Fruit fly (Drosophila melanogaster) ovary, adult (tissue): Measurements from ENCODE around the gene CG31797.

Experiments
- CG17801 ChIP-seq: fragments of 200-800 bp; optimal IDR thresholded peaks from 2 replicates; lab custom pipeline; 2019; ENCODE audit warnings: missing biosample characterization, mild to moderate bottlenecking, missing genetic modification characterization, moderate library complexity; ENCODE audit not compliant: partially characterized antibody

CG31797 gene

DNA sequence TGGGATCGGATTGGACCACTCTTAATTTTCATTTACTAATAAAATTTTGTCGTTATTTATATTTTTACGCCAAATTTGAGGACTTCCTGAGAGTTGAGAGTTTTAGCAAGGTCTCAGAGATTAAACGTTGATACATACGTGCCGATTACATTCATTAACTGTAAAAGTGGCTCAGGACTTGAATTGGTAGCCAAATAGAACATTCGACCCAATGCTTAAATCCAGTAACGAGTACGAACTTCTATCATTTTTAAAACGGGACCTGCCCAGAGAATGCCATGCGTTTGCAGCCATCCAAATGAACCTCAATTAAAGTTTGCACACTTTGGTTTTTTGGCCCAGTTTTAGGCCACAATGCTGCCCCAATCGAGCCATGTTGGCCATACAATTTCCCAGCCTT, at the start of gene CG31797:
CG31797 (minus strand) TSS at position 101 of the 400 bp plus-strand sequence.
- no peak for TF ChIP-seq CG17801 (GFP tag; lab: Kevin White, UChicago)

dm6 chr2L:19307641-19308040, 45.6 kb upstream of the CG31797 start:
- no peak for TF ChIP-seq CG17801 (GFP tag; lab: Kevin White, UChicago)

- no peak for TF ChIP-seq CG17801 (GFP tag; lab: Kevin White, UChicago)
These were observed 37.8 kb upstream of the CG31797 start, which contains the start of the genes CG17564 and CG10750 for dm6 chr2L:19299833-19300305. Gene CG17564, minus strand, starts transcription at chr2L:19299933. Gene CG10750, plus strand, starts transcription at chr2L:19300255.

dm6 chr2L:19296765-19297164, 34.7 kb upstream of the CG31797 start:
- TF ChIP-seq CG17801 (GFP tag; lab: Kevin White, UChicago) = no peak

DNA sequence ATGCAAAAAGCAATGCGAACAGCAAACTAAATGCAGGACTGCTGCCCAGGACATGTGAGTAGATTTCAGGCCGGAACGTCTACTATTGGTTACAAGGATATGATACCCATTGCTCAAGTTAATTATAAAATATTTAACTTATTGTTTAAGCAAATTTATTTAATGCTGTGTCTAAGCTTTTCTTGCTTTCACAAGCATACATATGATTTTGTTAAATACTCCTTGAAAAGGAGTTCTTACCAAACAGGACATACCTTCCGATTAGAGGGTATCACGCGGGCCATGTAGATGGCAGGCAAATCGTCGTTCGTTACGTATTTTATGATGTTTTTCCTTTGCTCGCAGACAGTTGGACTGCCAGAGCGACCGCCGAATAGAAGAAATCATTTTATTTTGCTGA, 23.5 kb upstream of the CG31797 start:
- no peak for TF ChIP-seq CG17801 (GFP tag; lab: Kevin White, UChicago)

DNA sequence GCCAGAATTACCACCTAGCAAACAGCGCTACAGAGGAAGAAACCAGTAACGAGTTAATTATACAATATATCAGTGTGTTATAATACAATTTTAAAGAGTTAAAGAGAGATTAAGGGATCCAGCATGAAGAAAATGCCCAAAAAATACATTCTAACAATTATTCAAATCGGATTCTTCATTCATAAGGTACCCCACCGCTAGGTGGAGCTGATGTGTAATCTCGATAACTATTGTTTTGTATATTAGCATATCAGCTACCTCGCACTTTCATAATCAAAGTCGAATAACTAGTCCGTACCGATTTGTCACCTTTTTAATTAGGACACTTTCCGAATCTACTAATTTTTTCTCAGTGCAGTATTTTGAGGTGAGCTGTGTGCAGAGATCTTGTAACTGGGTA, 8.6 kb upstream of the CG31797 start:
- no peak for TF ChIP-seq CG17801 (GFP tag; lab: Kevin White, UChicago)

DNA sequence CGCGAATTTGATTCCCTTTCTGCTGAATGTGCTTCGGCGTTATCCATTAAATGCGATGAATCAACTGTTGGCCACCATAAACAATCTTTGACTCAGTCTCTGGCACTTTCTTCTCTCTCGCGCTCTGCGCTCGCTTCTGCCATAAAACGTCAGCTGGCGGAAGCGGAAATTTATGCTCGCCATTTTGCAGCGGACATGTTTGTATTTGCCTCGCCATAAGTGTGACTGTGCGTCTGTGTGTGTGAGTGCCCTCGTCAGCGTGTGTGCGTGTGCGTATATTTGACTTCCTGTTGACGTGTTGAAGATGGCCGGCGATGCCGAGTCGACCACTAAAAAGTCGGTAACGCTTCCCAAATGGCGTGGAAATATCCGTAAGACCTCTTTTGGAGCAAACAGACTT, 1.5 kb upstream of the CG31797 start:
- no peak for TF ChIP-seq CG17801 (GFP tag; lab: Kevin White, UChicago)

dm6 chr2L:19254079-19254478, 8.0 kb downstream of the CG31797 start:
- no peak for TF ChIP-seq CG17801 (GFP tag; lab: Kevin White, UChicago)

DNA sequence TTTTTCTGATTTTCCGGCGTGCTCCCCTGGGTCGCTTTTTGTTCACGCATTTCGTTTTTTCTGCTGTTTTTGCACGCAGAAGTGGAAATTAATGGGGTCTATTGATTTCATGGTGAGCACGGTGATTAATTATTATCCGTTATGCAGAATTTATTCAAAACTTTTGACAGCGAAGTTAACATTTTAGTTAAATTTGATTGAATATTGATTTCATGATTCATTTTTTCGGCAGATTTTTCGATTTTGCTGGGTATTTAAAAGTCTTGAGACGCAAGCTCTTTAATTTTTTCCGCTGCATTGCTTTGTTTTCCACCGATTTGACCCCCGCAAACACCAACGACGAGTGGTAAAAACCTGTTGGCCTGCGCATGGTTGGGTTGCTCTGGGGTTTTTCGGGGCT, 9.6 kb downstream of the CG31797 start:
- TF ChIP-seq CG17801 (GFP tag; lab: Kevin White, UChicago) = no peak

- TF ChIP-seq CG17801 (GFP tag; lab: Kevin White, UChicago) = no peak
These were observed 14.8 kb downstream of the CG31797 start for dm6 chr2L:19247245-19247644.

- no peak for TF ChIP-seq CG17801 (GFP tag; lab: Kevin White, UChicago)
These were observed 16.3 kb downstream of the CG31797 start for dm6 chr2L:19245655-19246255.

DNA sequence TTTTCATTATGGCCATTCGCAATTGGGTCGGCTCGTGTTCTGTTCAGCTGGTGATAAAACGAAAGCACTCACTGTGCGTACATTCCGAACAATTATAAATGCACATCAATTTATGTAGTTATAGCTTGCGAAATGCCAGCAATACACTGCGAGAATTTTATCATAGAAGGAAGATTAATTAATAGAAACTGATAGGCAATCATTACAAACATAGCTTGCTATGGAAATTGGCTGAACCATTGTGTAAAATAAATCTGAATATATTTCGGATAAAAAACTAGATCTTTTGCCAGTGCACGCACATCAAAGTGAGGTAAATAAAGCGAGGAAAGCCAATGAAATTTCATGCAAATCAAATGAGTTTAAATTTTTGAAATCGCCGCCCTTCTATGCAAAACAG, 23.4 kb downstream of the CG31797 start:
- no peak for TF ChIP-seq CG17801 (GFP tag; lab: Kevin White, UChicago)

DNA sequence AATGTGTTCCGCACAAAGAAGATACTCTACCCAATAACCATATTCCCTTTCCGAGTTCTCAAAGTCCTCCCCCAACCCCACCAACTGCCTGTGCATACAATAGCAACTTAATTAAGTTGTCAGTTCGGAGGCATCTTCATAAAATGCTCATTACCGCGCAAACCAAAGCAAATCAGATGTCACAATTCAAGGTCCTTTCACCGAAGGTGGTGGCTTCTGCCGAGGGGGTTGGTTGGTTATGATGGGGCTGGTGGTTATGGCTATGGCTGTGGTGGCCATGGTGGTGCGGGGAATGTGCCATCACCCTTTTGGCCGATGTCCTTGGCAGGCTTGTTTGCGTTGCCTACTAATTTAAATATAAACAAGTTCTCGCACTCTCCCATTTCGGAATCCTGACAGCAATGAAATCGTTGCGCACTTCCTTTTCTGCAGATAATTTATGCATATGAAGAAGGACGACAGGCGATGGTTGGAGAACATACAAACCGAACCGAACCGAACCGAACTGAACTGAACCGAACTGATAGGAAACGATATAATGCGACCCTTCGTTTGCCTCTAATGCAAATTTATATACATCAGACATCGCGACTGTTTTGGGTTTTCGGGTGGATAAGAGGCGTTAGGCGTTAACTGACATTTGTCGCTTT, 26.3 kb downstream of the CG31797 start:
- TF ChIP-seq CG17801 (GFP tag; lab: Kevin White, UChicago) = no peak

DNA sequence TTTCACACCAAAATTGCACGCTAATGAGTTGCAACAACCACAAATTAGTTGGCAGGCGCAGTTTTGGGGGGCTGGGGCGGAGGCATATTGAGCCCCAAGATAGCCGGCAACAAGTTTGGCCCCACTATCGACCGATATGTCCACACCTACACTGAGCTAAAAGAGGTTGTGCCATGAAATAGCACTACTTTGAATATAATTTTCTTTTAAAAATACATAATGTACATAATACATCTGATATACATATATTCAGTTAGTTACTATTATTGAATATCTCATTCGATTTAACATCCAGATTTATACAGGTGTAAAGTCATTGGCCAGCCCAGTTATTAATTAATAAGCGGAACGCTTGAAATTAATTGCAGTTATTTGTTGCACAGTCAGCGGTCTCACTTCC, 26.9 kb downstream of the CG31797 start:
- TF ChIP-seq CG17801 (GFP tag; lab: Kevin White, UChicago) = no peak

DNA sequence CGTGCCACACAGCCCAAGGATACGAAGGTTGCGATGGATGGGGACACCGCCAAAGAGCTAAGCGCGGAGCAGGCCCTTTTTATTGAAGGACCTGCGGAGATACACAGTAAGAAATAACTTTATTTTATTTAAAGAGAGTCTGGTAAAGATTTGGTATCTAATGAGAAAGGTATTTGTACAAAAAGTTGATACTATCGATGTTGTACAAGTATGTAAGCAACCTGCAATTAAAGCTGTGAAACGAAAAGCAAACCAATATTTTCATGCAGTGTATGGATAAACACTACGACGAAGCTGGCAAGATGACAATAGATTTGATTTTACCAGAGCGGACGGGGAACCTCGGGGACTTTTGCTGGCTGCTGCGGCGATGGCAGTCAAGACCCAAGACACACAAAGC, 28.7 kb downstream of the CG31797 start:
- TF ChIP-seq CG17801 (GFP tag; lab: Kevin White, UChicago) = no peak

dm6 chr2L:19230518-19230917, 31.5 kb downstream of the CG31797 start:
- no peak for TF ChIP-seq CG17801 (GFP tag; lab: Kevin White, UChicago)
